Worm (Caenorhabditis elegans): Measurements from ENCODE around the gene let-756.

- no peak for TF ChIP-seq flt-1 (GFP tag; IDR thresholded peaks at IDR 0.05)
- no peak for TF ChIP-seq ztf-23 (GFP tag; IDR thresholded peaks at IDR 0.05)
- no peak for TF ChIP-seq ref-1 (GFP tag; conservative IDR thresholded peaks at IDR 0.05)
- TF ChIP-seq ztf-29 (GFP tag; IDR thresholded peaks at IDR 0.05), result no peak
- no peak for TF ChIP-seq tab-1 (GFP tag; IDR thresholded peaks at IDR 0.05)
Measured at ce11 chrIII:6449854-6450253, 42.9 kb downstream of the let-756 start.

Data from whole organism, midembryonic.